Fruit fly (Drosophila melanogaster): ENCODE measurements around the gene bi.

- no peak for TF ChIP-seq ttk (optimal IDR thresholded peaks at IDR 0.05)
- TF ChIP-seq h (optimal IDR thresholded peaks at IDR 0.05) = no peak
- no peak for TF ChIP-seq Sin3A (optimal IDR thresholded peaks at IDR 0.05)
- no peak for TF ChIP-seq psq (optimal IDR thresholded peaks at IDR 0.05)
- no peak for TF ChIP-seq Myc (optimal IDR thresholded peaks at IDR 0.05)
Measured at dm6 chrX:4391326-4391761, 21.3 kb upstream of the bi start.

Data from Kc167 (cell line).